Comparison of ENCODE assay signal across 1 fruit fly cellular context in the genomic region with DNA sequence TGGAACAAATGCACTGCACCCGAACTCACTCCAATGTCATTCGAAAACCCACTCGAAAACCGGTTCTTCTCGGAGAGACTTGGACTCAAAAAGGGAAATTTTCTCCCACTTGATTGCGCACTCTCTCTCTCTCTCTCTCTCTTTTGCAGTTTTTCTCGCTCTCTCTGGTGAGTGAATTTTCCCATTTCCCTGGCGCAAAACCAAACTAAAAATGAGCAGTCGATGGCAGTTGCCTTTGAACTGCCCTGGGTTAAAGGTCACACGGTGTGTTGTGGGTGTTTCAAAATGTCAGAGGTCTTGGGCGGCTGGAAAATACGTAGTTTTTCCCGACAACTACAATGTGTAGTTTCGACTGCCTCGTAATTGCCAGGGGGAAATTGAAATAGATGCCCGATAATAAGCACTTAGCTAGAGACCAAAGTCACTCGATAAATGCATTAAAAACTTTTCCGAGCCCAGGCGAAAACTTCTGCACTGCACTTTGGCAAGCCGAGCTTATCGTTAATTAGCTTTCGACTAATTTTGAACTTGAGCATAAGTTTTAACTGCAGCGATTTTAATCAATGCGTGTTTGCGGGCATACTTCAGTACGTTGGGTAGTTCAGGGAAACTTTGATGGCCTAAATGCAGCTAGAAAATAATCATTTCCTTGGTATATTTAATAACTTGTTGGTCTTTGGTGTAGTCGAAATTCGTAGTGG.
TF ChIP-seq lines count a peak whose summit lies in the region.

No protein-coding gene starts in this region.

TF ChIP-seq in whole organism, embryonic, 481 proteins besides CTCF, POLR2A, EP300 and RAD21 (continued from another document):
- TF ChIP-seq eve (GFP tag; optimal IDR thresholded peaks at IDR 0.05; lab: Kevin White, UChicago), result no peak
- peak; percentile 34 for TF ChIP-seq ewg (GFP tag; optimal IDR thresholded peaks at IDR 0.05; lab: Kevin White, UChicago)
- peak; percentile 86 for TF ChIP-seq CG15479 (GFP tag; optimal IDR thresholded peaks at IDR 0.05; lab: Kevin White, UChicago)
- TF ChIP-seq grau (tag; optimal IDR thresholded peaks at IDR 0.05; lab: Kevin White, UChicago), result peak; percentile 0
- no peak for TF ChIP-seq Hmx (GFP tag; optimal IDR thresholded peaks at IDR 0.05; lab: Kevin White, UChicago)
- TF ChIP-seq CG5180 (GFP tag; optimal IDR thresholded peaks at IDR 0.05; lab: Kevin White, UChicago), result no peak
- no peak for TF ChIP-seq CG30020 (tag; optimal IDR thresholded peaks at IDR 0.05; lab: Kevin White, UChicago)
- no peak for TF ChIP-seq ind (GFP tag; optimal IDR thresholded peaks at IDR 0.05; lab: Kevin White, UChicago)
- TF ChIP-seq NC2β (GFP tag; optimal IDR thresholded peaks at IDR 0.05; lab: Kevin White, UChicago), result peak; percentile 37
- peak; percentile 62; the same call in 2 of the 3 replicates for TF ChIP-seq CG34224 (GFP tag; IDR thresholded peaks at IDR 0.05; lab: Robert Waterston, UW; ENCODE audit: partially characterized antibody)
- TF ChIP-seq CG42726 (GFP tag; IDR thresholded peaks at IDR 0.05; lab: Robert Waterston, UW; ENCODE audit: partially characterized antibody), result peak; percentile 63; the same call in 1 of the 2 replicates
- peak; percentile 60 for TF ChIP-seq pros (GFP tag; optimal IDR thresholded peaks at IDR 0.05; lab: Kevin White, UChicago)
- 0 out of 2 replicates have a peak, but pooled peaks have one; percentile 15 for TF ChIP-seq Drgx (GFP tag; IDR thresholded peaks at IDR 0.05; lab: Robert Waterston, UW)
- TF ChIP-seq CG33557 (GFP tag; optimal IDR thresholded peaks at IDR 0.05; lab: Kevin White, UChicago), result peak; percentile 41
- no peak for TF ChIP-seq CG15269 (tag; optimal IDR thresholded peaks at IDR 0.05; lab: Kevin White, UChicago)
- no peak for TF ChIP-seq CG4424 (GFP tag; optimal IDR thresholded peaks at IDR 0.05; lab: Kevin White, UChicago)
- no peak for TF ChIP-seq CG1602 (GFP tag; optimal IDR thresholded peaks at IDR 0.05; lab: Kevin White, UChicago)
- 0 out of 2 replicates have a peak, but pooled peaks have one; percentile 7 for TF ChIP-seq CG1024 (GFP tag; IDR thresholded peaks at IDR 0.05; lab: Robert Waterston, UW)
- TF ChIP-seq Dad (GFP tag; optimal IDR thresholded peaks at IDR 0.05; lab: Kevin White, UChicago), result no peak
- TF ChIP-seq Dfd (GFP tag; optimal IDR thresholded peaks at IDR 0.05; lab: Kevin White, UChicago), result no peak
- no peak for TF ChIP-seq CG7357 (GFP tag; IDR thresholded peaks at IDR 0.05; lab: Robert Waterston, UW)
- TF ChIP-seq Ets97D (GFP tag; optimal IDR thresholded peaks at IDR 0.05; lab: Kevin White, UChicago), result no peak
- TF ChIP-seq hb (GFP tag; IDR thresholded peaks at IDR 0.05; lab: Robert Waterston, UW; ENCODE audit: partially characterized antibody), result no peak; the same call in 2 of the 3 replicates
- no peak for TF ChIP-seq CG6272 (GFP tag; IDR thresholded peaks at IDR 0.05; lab: Robert Waterston, UW)
- no peak for TF ChIP-seq CG1832 (GFP tag; optimal IDR thresholded peaks at IDR 0.05; lab: Kevin White, UChicago)
- no peak for TF ChIP-seq Blimp-1 (GFP tag; optimal IDR thresholded peaks at IDR 0.05; lab: Kevin White, UChicago)
- peak; percentile 12 for TF ChIP-seq fd102C (GFP tag; optimal IDR thresholded peaks at IDR 0.05; lab: Kevin White, UChicago)
- no peak for TF ChIP-seq sob (GFP tag; IDR thresholded peaks at IDR 0.05; lab: Robert Waterston, UW)
- no peak for TF ChIP-seq ken (GFP tag; IDR thresholded peaks at IDR 0.05; lab: Robert Waterston, UW)
- TF ChIP-seq CG5953 (GFP tag; IDR thresholded peaks at IDR 0.05; lab: Robert Waterston, UW), result no peak
- TF ChIP-seq bbx (GFP tag; IDR thresholded peaks at IDR 0.05; lab: Robert Waterston, UW; ENCODE audit: partially characterized antibody), result peak; percentile 63; the same call in 1 of the 2 replicates
- no peak for TF ChIP-seq Gug (GFP tag; IDR thresholded peaks at IDR 0.05; lab: Robert Waterston, UW)
- TF ChIP-seq NC2α (GFP tag; optimal IDR thresholded peaks at IDR 0.05; lab: Kevin White, UChicago), result no peak
- TF ChIP-seq kah (GFP tag; optimal IDR thresholded peaks at IDR 0.05; lab: Kevin White, UChicago), result peak; percentile 33
- no peak for TF ChIP-seq dpn (GFP tag; optimal IDR thresholded peaks at IDR 0.05; lab: Kevin White, UChicago)
- TF ChIP-seq PHDP (tag; optimal IDR thresholded peaks at IDR 0.05; lab: Kevin White, UChicago), result peak; percentile 34
- no peak for TF ChIP-seq CHES-1-like (GFP tag; optimal IDR thresholded peaks at IDR 0.05; lab: Kevin White, UChicago)
- no peak for TF ChIP-seq lola (GFP tag; optimal IDR thresholded peaks at IDR 0.05; lab: Kevin White, UChicago)
- TF ChIP-seq Oaz (GFP tag; IDR thresholded peaks at IDR 0.05; lab: Robert Waterston, UW), result no peak
- TF ChIP-seq Hand (GFP tag; optimal IDR thresholded peaks at IDR 0.05; lab: Kevin White, UChicago), result no peak
- 0 out of 2 replicates have a peak, but pooled peaks have one; percentile 14 for TF ChIP-seq CG11247 (GFP tag; IDR thresholded peaks at IDR 0.05; lab: Robert Waterston, UW)
- TF ChIP-seq Dref (GFP tag; IDR thresholded peaks at IDR 0.05; lab: Robert Waterston, UW), result no peak
- no peak; the same call in 1 of the 2 replicates for TF ChIP-seq CG31441 (GFP tag; IDR thresholded peaks at IDR 0.05; lab: Robert Waterston, UW)
- TF ChIP-seq amos (GFP tag; IDR thresholded peaks at IDR 0.05; lab: Robert Waterston, UW; ENCODE audit: partially characterized antibody), result peak; percentile 47; the same call in 1 of the 2 replicates
- peak; percentile 32 for TF ChIP-seq CG10979 (tag; optimal IDR thresholded peaks at IDR 0.05; lab: Kevin White, UChicago)
- TF ChIP-seq sim (GFP tag; IDR thresholded peaks at IDR 0.05; lab: Robert Waterston, UW), result 0 out of 2 replicates have a peak, but pooled peaks have one; percentile 10
- TF ChIP-seq CG17912 (GFP tag; optimal IDR thresholded peaks at IDR 0.05; lab: Kevin White, UChicago), result no peak
- TF ChIP-seq CG2678 (tag; optimal IDR thresholded peaks at IDR 0.05; lab: Kevin White, UChicago), result peak; percentile 0
- TF ChIP-seq CG1792 (GFP tag; optimal IDR thresholded peaks at IDR 0.05; lab: Kevin White, UChicago), result no peak
- TF ChIP-seq H2.0 (GFP tag; IDR thresholded peaks at IDR 0.05; lab: Robert Waterston, UW), result no peak
- TF ChIP-seq oc (tag; optimal IDR thresholded peaks at IDR 0.05; lab: Kevin White, UChicago), result peak; percentile 24
- no peak for TF ChIP-seq CG7372 (GFP tag; IDR thresholded peaks at IDR 0.05; lab: Robert Waterston, UW)
- TF ChIP-seq HmgD (GFP tag; optimal IDR thresholded peaks at IDR 0.05; lab: Kevin White, UChicago), result no peak
- no peak for TF ChIP-seq CG6813 (GFP tag; optimal IDR thresholded peaks at IDR 0.05; lab: Kevin White, UChicago)
- TF ChIP-seq CG3163 (GFP tag; optimal IDR thresholded peaks at IDR 0.05; lab: Kevin White, UChicago), result peak; percentile 15
- TF ChIP-seq dysf (GFP tag; IDR thresholded peaks at IDR 0.05; lab: Robert Waterston, UW), result no peak
